Fruit fly (Drosophila melanogaster): ENCODE data around the gene SmydA-3.

Gene SmydA-3

dm6 chr2L:10869867-10870266 is 19.9 kb downstream of the SmydA-3 start, which contains the start of gene CG12517:
TSS of gene CG12517 (plus strand) at chr2L:10870167.
- TF ChIP-seq ey (GFP tag; optimal IDR thresholded peaks at IDR 0.05), result no peak
- no peak for TF ChIP-seq Dfd (GFP tag; optimal IDR thresholded peaks at IDR 0.05)
- TF ChIP-seq brk (GFP tag; optimal IDR thresholded peaks at IDR 0.05), result no peak
- no peak for TF ChIP-seq N (GFP tag; optimal IDR thresholded peaks at IDR 0.05)
- no peak for TF ChIP-seq rgr (GFP tag; optimal IDR thresholded peaks at IDR 0.05)
- no peak for TF ChIP-seq pan (optimal IDR thresholded peaks at IDR 0.05)
- no peak for TF ChIP-seq Hnf4 (GFP tag; optimal IDR thresholded peaks at IDR 0.05)
- TF ChIP-seq Sp1 (GFP tag; optimal IDR thresholded peaks at IDR 0.05), result no peak
- TF ChIP-seq Jra (GFP tag; optimal IDR thresholded peaks at IDR 0.05), result no peak
- no peak for TF ChIP-seq Hr78 (GFP tag; optimal IDR thresholded peaks at IDR 0.05)
- TF ChIP-seq fru (GFP tag; optimal IDR thresholded peaks at IDR 0.05), result no peak

- TF ChIP-seq Rel (GFP tag; optimal IDR thresholded peaks at IDR 0.05), result no peak
- TF ChIP-seq Rel (tag; optimal IDR thresholded peaks at IDR 0.05), result no peak
- no peak for TF ChIP-seq Jra (GFP tag; optimal IDR thresholded peaks at IDR 0.05)
- TF ChIP-seq Hr78 (GFP tag; optimal IDR thresholded peaks at IDR 0.05), result no peak
- TF ChIP-seq jim (GFP tag; optimal IDR thresholded peaks at IDR 0.05), result no peak
- no peak for TF ChIP-seq Abd-B (GFP tag; optimal IDR thresholded peaks at IDR 0.05)
- no peak for TF ChIP-seq woc (GFP tag; optimal IDR thresholded peaks at IDR 0.05)
- TF ChIP-seq dsf (GFP tag; optimal IDR thresholded peaks at IDR 0.05; ENCODE audit: borderline replicate concordance), result no peak
- TF ChIP-seq rgr (GFP tag; optimal IDR thresholded peaks at IDR 0.05), result no peak
- TF ChIP-seq h (GFP tag; optimal IDR thresholded peaks at IDR 0.05), result no peak
- TF ChIP-seq sv (GFP tag; optimal IDR thresholded peaks at IDR 0.05), result no peak
- no peak for TF ChIP-seq dl (GFP tag; optimal IDR thresholded peaks at IDR 0.05; ENCODE audit: insufficient read depth in 1 of 2, partially characterized antibody in 2 of 2)
- no peak for TF ChIP-seq br (GFP tag; optimal IDR thresholded peaks at IDR 0.05)
Observed at dm6 chr2L:10888827-10889226, 38.9 kb downstream of the SmydA-3 start, which contains the start of gene CG14071. TSS of gene CG14071 (minus strand) at chr2L:10888927.

dm6 chr2L:10901685-10902084 is 51.7 kb downstream of the SmydA-3 start, which contains the start of gene CG14070:
TSS of gene CG14070 (minus strand) at chr2L:10901785.
- TF ChIP-seq Dfd (GFP tag; optimal IDR thresholded peaks at IDR 0.05) (no peak), h (GFP tag; optimal IDR thresholded peaks at IDR 0.05) (no peak), CG9705 (GFP tag; optimal IDR thresholded peaks at IDR 0.05) (no peak), Abd-B (GFP tag; optimal IDR thresholded peaks at IDR 0.05) (no peak), sv (GFP tag; optimal IDR thresholded peaks at IDR 0.05) (no peak)

Data from whole organism, wandering third instar larva.